Fruit fly (Drosophila melanogaster) whole organism, embryonic: ENCODE results near the gene CG15930.

Experiments
- Atf6 ChIP-seq: fragments of 200-800 bp; sonication (Bioruptor generic); IDR thresholded peaks from 2 replicates; pipeline ENCODE4 v1.3.6; 2022; ENCODE audit warnings: missing biosample characterization, missing genetic modification characterization
- B-H2 ChIP-seq: fragments of 200-800 bp; sonication (Bioruptor generic); optimal IDR thresholded peaks from 2 replicates; lab custom pipeline; 2018; ENCODE audit warnings: missing biosample characterization, mild to moderate bottlenecking, missing genetic modification characterization
- Bgb ChIP-seq: fragments of 200-800 bp; sonication (Bioruptor generic); IDR thresholded peaks from 2 replicates; pipeline ENCODE4 v1.3.6; 2022; ENCODE audit warnings: missing biosample characterization, missing genetic modification characterization; ENCODE audit not compliant: partially characterized antibody
- Bteb2 ChIP-seq: fragments of 200-800 bp; sonication (Bioruptor generic); optimal IDR thresholded peaks from 2 replicates; lab custom pipeline; 2016; ENCODE audit warnings: missing biosample characterization, missing genetic modification characterization
- CG11560 ChIP-seq: fragments of 200-800 bp; sonication (Bioruptor generic); IDR thresholded peaks from 3 replicates; pipeline ENCODE4 v1.3.6; 2022; ENCODE audit warnings: missing biosample characterization, missing genetic modification characterization
- CG11695 ChIP-seq: fragments of 200-800 bp; sonication (Bioruptor generic); IDR thresholded peaks from 3 replicates; pipeline ENCODE4 v1.3.6; 2022; ENCODE audit warnings: missing biosample characterization, missing genetic modification characterization
- CG1233 ChIP-seq: fragments of 200-800 bp; sonication (Bioruptor generic); optimal IDR thresholded peaks from 4 replicates; lab custom pipeline; 2018; ENCODE audit warnings: missing biosample characterization, mild to moderate bottlenecking, missing genetic modification characterization
- CG14710 ChIP-seq: fragments of 200-800 bp; sonication (Bioruptor generic); optimal IDR thresholded peaks from 3 replicates; lab custom pipeline; 2019; ENCODE audit warnings: missing biosample characterization, mild to moderate bottlenecking, missing genetic modification characterization, moderate library complexity
- CG1602 ChIP-seq: fragments of 200-800 bp; sonication (Bioruptor generic); optimal IDR thresholded peaks from 3 replicates; lab custom pipeline; 2016; ENCODE audit warnings: missing biosample characterization, missing genetic modification characterization
- CG1603 ChIP-seq: fragments of 200-800 bp; sonication (Bioruptor generic); optimal IDR thresholded peaks from 2 replicates; lab custom pipeline; 2019; ENCODE audit warnings: missing biosample characterization, mild to moderate bottlenecking, missing genetic modification characterization, moderate library complexity
- CG16863 ChIP-seq: fragments of 200-800 bp; sonication (Bioruptor generic); optimal IDR thresholded peaks from 3 replicates; lab custom pipeline; 2016; ENCODE audit warnings: missing biosample characterization, missing genetic modification characterization
- CG2199 ChIP-seq: fragments of 200-800 bp; sonication (Bioruptor generic); IDR thresholded peaks from 3 replicates; pipeline ENCODE4 v1.3.6; 2022; ENCODE audit warnings: missing biosample characterization, missing genetic modification characterization
- CG2678 ChIP-seq: fragments of 200-800 bp; sonication (Bioruptor generic); optimal IDR thresholded peaks from 3 replicates; lab custom pipeline; 2019; ENCODE audit warnings: missing biosample characterization, mild to moderate bottlenecking, missing genetic modification characterization, moderate library complexity
- CG30403 ChIP-seq: fragments of 200-800 bp; sonication (Bioruptor generic); optimal IDR thresholded peaks from 3 replicates; lab custom pipeline; 2016; ENCODE audit warnings: missing biosample characterization, missing genetic modification characterization
- CG3838 ChIP-seq: fragments of 200-800 bp; sonication (Bioruptor generic); optimal IDR thresholded peaks from 3 replicates; lab custom pipeline; 2016; ENCODE audit warnings: missing biosample characterization, missing genetic modification characterization
- CG42726 ChIP-seq: fragments of 200-800 bp; sonication (Bioruptor generic); IDR thresholded peaks from 2 replicates; pipeline ENCODE4 v1.3.6; 2022; ENCODE audit warnings: missing biosample characterization, missing genetic modification characterization; ENCODE audit not compliant: partially characterized antibody
- CG5180 ChIP-seq: fragments of 200-800 bp; sonication (Bioruptor generic); optimal IDR thresholded peaks from 3 replicates; lab custom pipeline; 2017; ENCODE audit warnings: missing biosample characterization, missing genetic modification characterization, mild to moderate bottlenecking, moderate library complexity, missing genetic modification reagents
- CG7271 ChIP-seq: fragments of 200-800 bp; sonication (Bioruptor generic); optimal IDR thresholded peaks from 2 replicates; lab custom pipeline; 2018; ENCODE audit warnings: missing biosample characterization, mild to moderate bottlenecking, missing genetic modification characterization, moderate library complexity
- CG7372 ChIP-seq: fragments of 200-800 bp; sonication (Bioruptor generic); IDR thresholded peaks from 2 replicates; pipeline ENCODE4 v1.3.6; 2022; ENCODE audit warnings: missing biosample characterization, missing genetic modification characterization
- CG7839 ChIP-seq: fragments of 200-800 bp; sonication (Bioruptor generic); optimal IDR thresholded peaks from 3 replicates; lab custom pipeline; 2018; ENCODE audit warnings: missing biosample characterization, mild to moderate bottlenecking, missing genetic modification characterization, moderate library complexity
- CG8089 ChIP-seq: fragments of 200-800 bp; sonication (Bioruptor generic); optimal IDR thresholded peaks from 3 replicates; lab custom pipeline; 2016; ENCODE audit warnings: missing biosample characterization, missing genetic modification characterization
- CG9797 ChIP-seq: fragments of 200-800 bp; sonication (Bioruptor generic); optimal IDR thresholded peaks from 3 replicates; lab custom pipeline; 2018; ENCODE audit warnings: missing biosample characterization, mild to moderate bottlenecking, missing genetic modification characterization
- CTCF ChIP-seq: fragments of 200-800 bp; sonication (Bioruptor generic); optimal IDR thresholded peaks from 2 replicates; lab custom pipeline; 2017; ENCODE audit warnings: missing biosample characterization, mild to moderate bottlenecking, missing genetic modification characterization, moderate library complexity
- Camta ChIP-seq: fragments of 200-800 bp; sonication (Bioruptor generic); optimal IDR thresholded peaks from 2 replicates; lab custom pipeline; 2016; ENCODE audit warnings: missing biosample characterization, missing genetic modification characterization
- Chrac-16 ChIP-seq: fragments of 200-800 bp; sonication (Bioruptor generic); optimal IDR thresholded peaks from 3 replicates; lab custom pipeline; 2016; ENCODE audit warnings: missing biosample characterization, missing genetic modification characterization
- Dip2 ChIP-seq: fragments of 200-800 bp; sonication (Bioruptor generic); IDR thresholded peaks from 2 replicates; pipeline ENCODE4 v1.3.6; 2022; ENCODE audit warnings: missing biosample characterization, missing genetic modification characterization
- Dip3 ChIP-seq: fragments of 200-800 bp; sonication (Bioruptor generic); optimal IDR thresholded peaks from 3 replicates; lab custom pipeline; 2016; ENCODE audit warnings: missing biosample characterization, missing genetic modification characterization
- H15 ChIP-seq: fragments of 200-800 bp; sonication (Bioruptor generic); IDR thresholded peaks from 3 replicates; pipeline ENCODE4 v1.3.6; 2022; ENCODE audit warnings: missing biosample characterization, missing genetic modification characterization
- HHEX ChIP-seq: fragments of 200-800 bp; sonication (Bioruptor generic); optimal IDR thresholded peaks from 3 replicates; lab custom pipeline; 2017; ENCODE audit warnings: missing biosample characterization, mild to moderate bottlenecking, missing genetic modification characterization, missing genetic modification reagents
- HLH54F ChIP-seq: fragments of 200-800 bp; sonication (Bioruptor generic); optimal IDR thresholded peaks from 3 replicates; lab custom pipeline; 2016; ENCODE audit warnings: missing biosample characterization, missing genetic modification characterization
- Lpt ChIP-seq: fragments of >200 bp; optimal IDR thresholded peaks from 2 replicates; lab custom pipeline; 2018; ENCODE audit warnings: missing biosample characterization, missing genetic modification characterization
- Mad ChIP-seq: fragments of 200-800 bp; sonication (Bioruptor generic); optimal IDR thresholded peaks from 2 replicates; lab custom pipeline; 2016; ENCODE audit warnings: missing biosample characterization, missing genetic modification characterization
- Scr ChIP-seq: fragments of 200-800 bp; sonication (Bioruptor generic); IDR thresholded peaks from 2 replicates; pipeline ENCODE4 v1.3.6; 2022; ENCODE audit warnings: missing biosample characterization, missing genetic modification characterization; ENCODE audit not compliant: partially characterized antibody
- Side ChIP-seq: fragments of 200-800 bp; sonication (Bioruptor generic); optimal IDR thresholded peaks from 2 replicates; lab custom pipeline; 2016; ENCODE audit warnings: missing biosample characterization, missing genetic modification characterization
- Sin3A ChIP-seq: fragments of >200 bp; optimal IDR thresholded peaks from 2 replicates; lab custom pipeline; 2018
- Six4 ChIP-seq: fragments of 200-800 bp; sonication (Bioruptor generic); optimal IDR thresholded peaks from 2 replicates; lab custom pipeline; 2016; ENCODE audit warnings: missing biosample characterization, missing genetic modification characterization
- bab2 ChIP-seq: fragments of 200-800 bp; sonication (Bioruptor generic); optimal IDR thresholded peaks from 2 replicates; lab custom pipeline; 2016; ENCODE audit warnings: missing biosample characterization, missing genetic modification characterization
- bbx ChIP-seq: fragments of 200-800 bp; sonication (Bioruptor generic); IDR thresholded peaks from 2 replicates; pipeline ENCODE4 v1.3.6; 2022; ENCODE audit warnings: missing biosample characterization, missing genetic modification characterization; ENCODE audit not compliant: partially characterized antibody
- bcd ChIP-seq: fragments of 200-800 bp; sonication (Bioruptor generic); optimal IDR thresholded peaks from 2 replicates; lab custom pipeline; 2017; ENCODE audit warnings: missing biosample characterization, mild to moderate bottlenecking, missing genetic modification characterization
- inv ChIP-seq: fragments of 200-800 bp; sonication (Bioruptor generic); IDR thresholded peaks from 2 replicates; pipeline ENCODE4 v1.3.6; 2022; ENCODE audit warnings: missing biosample characterization, missing genetic modification characterization; ENCODE audit not compliant: partially characterized antibody
- kah ChIP-seq: fragments of 200-800 bp; sonication (Bioruptor generic); optimal IDR thresholded peaks from 2 replicates; lab custom pipeline; 2018; ENCODE audit warnings: missing biosample characterization, mild to moderate bottlenecking, missing genetic modification characterization
- lbe ChIP-seq: fragments of 200-800 bp; sonication (Bioruptor generic); optimal IDR thresholded peaks from 2 replicates; lab custom pipeline; 2016; ENCODE audit warnings: missing biosample characterization, mild to moderate bottlenecking, missing genetic modification characterization
- lilli ChIP-seq: fragments of 200-800 bp; sonication (Bioruptor generic); optimal IDR thresholded peaks from 3 replicates; lab custom pipeline; 2016; ENCODE audit warnings: missing biosample characterization, missing genetic modification characterization
- maf-S ChIP-seq: fragments of 200-800 bp; sonication (Bioruptor generic); optimal IDR thresholded peaks from 2 replicates; lab custom pipeline; 2016; ENCODE audit warnings: missing biosample characterization, missing genetic modification characterization
- mld ChIP-seq: fragments of 200-800 bp; sonication (Bioruptor generic); IDR thresholded peaks from 3 replicates; pipeline ENCODE4 v1.3.6; 2022; ENCODE audit warnings: missing biosample characterization, missing genetic modification characterization; ENCODE audit not compliant: partially characterized antibody
- row ChIP-seq: fragments of 200-800 bp; sonication (Bioruptor generic); IDR thresholded peaks from 3 replicates; pipeline ENCODE4 v1.3.6; 2022; ENCODE audit warnings: missing biosample characterization, missing genetic modification characterization
- schlank ChIP-seq: fragments of 200-800 bp; sonication (Bioruptor generic); optimal IDR thresholded peaks from 2 replicates; lab custom pipeline; 2018; ENCODE audit warnings: missing biosample characterization, mild to moderate bottlenecking, missing genetic modification characterization
- sisA ChIP-seq: fragments of 200-800 bp; sonication (Bioruptor generic); IDR thresholded peaks from 2 replicates; pipeline ENCODE4 v1.3.6; 2022; ENCODE audit warnings: missing biosample characterization, missing genetic modification characterization
- vvl ChIP-seq: fragments of 200-800 bp; sonication (Bioruptor generic); IDR thresholded peaks from 2 replicates; pipeline ENCODE4 v1.3.6; 2022; ENCODE audit warnings: missing biosample characterization, missing genetic modification characterization
- wdn ChIP-seq: fragments of 200-800 bp; sonication (Bioruptor generic); IDR thresholded peaks from 2 replicates; pipeline ENCODE4 v1.3.6; 2022; ENCODE audit warnings: missing biosample characterization, missing genetic modification characterization
- zen ChIP-seq: fragments of 200-800 bp; sonication (Bioruptor generic); optimal IDR thresholded peaks from 3 replicates; lab custom pipeline; 2018; ENCODE audit warnings: missing biosample characterization, mild to moderate bottlenecking, missing genetic modification characterization, moderate library complexity
- zfh2 ChIP-seq: fragments of 200-800 bp; sonication (Bioruptor generic); optimal IDR thresholded peaks from 2 replicates; lab custom pipeline; 2016; ENCODE audit warnings: missing biosample characterization, missing genetic modification characterization

CG15930 gene

dm6 chrX:5322459-5322883 is 5.4 kb upstream of the CG15930 start, which contains the start of gene Rnp4F (continued):
- TF ChIP-seq CG3838 (GFP tag; lab: Kevin White, UChicago) (no peak), HLH54F (GFP tag; lab: Kevin White, UChicago) (peak; percentile 87), zfh2 (peak; percentile 89), Lpt (GFP tag; lab: Kevin White, UChicago) (no peak), CG11695 (GFP tag; lab: Robert Waterston, UW) (no peak), Chrac-16 (peak; percentile 59), Side (GFP tag; lab: Kevin White, UChicago) (peak; percentile 66), maf-S (GFP tag; lab: Kevin White, UChicago) (peak; percentile 68), CG7839 (tag; lab: Kevin White, UChicago) (peak; percentile 7), CG11560 (peak; percentile 65; the same call in 2 of the 3 replicates), CG1603 (tag; lab: Kevin White, UChicago) (no peak), HHEX (GFP tag; lab: Kevin White, UChicago) (peak; percentile 53), CG8089 (GFP tag; lab: Kevin White, UChicago) (peak; percentile 58), bbx (GFP tag; lab: Robert Waterston, UW) (peak; percentile 80), CG7372 (GFP tag; lab: Robert Waterston, UW) (peak; percentile 49), CTCF (peak; percentile 16), Sin3A (lab: Kevin White, UChicago) (peak; percentile 81), Mad (GFP tag; lab: Kevin White, UChicago) (peak; percentile 57), Dip3 (GFP tag; lab: Kevin White, UChicago) (peak; percentile 83), CG2199 (GFP tag; lab: Robert Waterston, UW) (no peak), Camta (GFP tag; lab: Kevin White, UChicago) (peak; percentile 69), kah (no peak), Six4 (GFP tag; lab: Kevin White, UChicago) (peak; percentile 32), vvl (GFP tag; lab: Robert Waterston, UW) (peak; percentile 75), wdn (GFP tag; lab: Robert Waterston, UW) (no peak; the same call in 1 of the 2 replicates), Atf6 (peak; percentile 51), Bteb2 (GFP tag; lab: Kevin White, UChicago) (peak; percentile 59), bcd (GFP tag; lab: Kevin White, UChicago) (peak; percentile 73), Bgb (GFP tag; lab: Robert Waterston, UW) (peak; percentile 84), bab2 (peak; percentile 68), H15 (peak; percentile 53; the same call in 1 of the 3 replicates), CG1233 (peak; percentile 44), CG9797 (GFP tag; lab: Kevin White, UChicago) (peak; percentile 74), lilli (GFP tag; lab: Kevin White, UChicago) (peak; percentile 80), mld (GFP tag; lab: Robert Waterston, UW) (peak; percentile 61; the same call in 2 of the 3 replicates), CG2678 (tag; lab: Kevin White, UChicago) (no peak), CG14710 (tag; lab: Kevin White, UChicago) (peak; percentile 50), CG30403 (GFP tag; lab: Kevin White, UChicago) (peak; percentile 74), schlank (tag; lab: Kevin White, UChicago) (no peak), Dip2 (GFP tag; lab: Robert Waterston, UW) (no peak), Scr (GFP tag; lab: Robert Waterston, UW) (peak; percentile 86), CG5180 (GFP tag; lab: Kevin White, UChicago) (no peak), B-H2 (peak; percentile 9), row (GFP tag; lab: Robert Waterston, UW) (peak; percentile 94), CG42726 (peak; percentile 83), CG1602 (GFP tag; lab: Kevin White, UChicago) (peak; percentile 62), sisA (GFP tag; lab: Robert Waterston, UW) (peak; percentile 79), lbe (no peak), zen (tag; lab: Kevin White, UChicago) (peak; percentile 58), CG16863 (GFP tag; lab: Kevin White, UChicago) (peak; percentile 53), CG7271 (tag; lab: Kevin White, UChicago) (no peak), inv (GFP tag; lab: Robert Waterston, UW) (peak; percentile 84)
